Worm (Caenorhabditis elegans): ENCODE data around the gene K08B5.1.

Gene K08B5.1

ce11 chrX:16532513-16532912 is 25.7 kb upstream of the K08B5.1 start:
- TF ChIP-seq cog-1 (tag; optimal IDR thresholded peaks at IDR 0.05), result no peak
- TF ChIP-seq T22C8.4 (GFP tag; IDR thresholded peaks at IDR 0.05), result no peak
- no peak for TF ChIP-seq tab-1 (GFP tag; IDR thresholded peaks at IDR 0.05)
- no peak for TF ChIP-seq ztf-23 (GFP tag; IDR thresholded peaks at IDR 0.05)
- TF ChIP-seq ztf-29 (GFP tag; IDR thresholded peaks at IDR 0.05), result no peak
- TF ChIP-seq klf-2 (GFP tag; conservative IDR thresholded peaks at IDR 0.05), result no peak
- no peak for TF ChIP-seq med-1 (GFP tag; optimal IDR thresholded peaks at IDR 0.05; ENCODE audit: insufficient read depth)
- no peak for TF ChIP-seq flt-1 (GFP tag; IDR thresholded peaks at IDR 0.05)
- TF ChIP-seq ref-1 (GFP tag; conservative IDR thresholded peaks at IDR 0.05), result no peak

ce11 chrX:16533860-16534259 is 24.4 kb upstream of the K08B5.1 start:
- no peak for TF ChIP-seq ztf-23 (GFP tag; IDR thresholded peaks at IDR 0.05)
- no peak for TF ChIP-seq tab-1 (GFP tag; IDR thresholded peaks at IDR 0.05)
- no peak for TF ChIP-seq cog-1 (tag; optimal IDR thresholded peaks at IDR 0.05)
- TF ChIP-seq ref-1 (GFP tag; conservative IDR thresholded peaks at IDR 0.05), result no peak
- no peak for TF ChIP-seq flt-1 (GFP tag; IDR thresholded peaks at IDR 0.05)
- TF ChIP-seq klf-2 (GFP tag; conservative IDR thresholded peaks at IDR 0.05), result no peak
- no peak for TF ChIP-seq med-1 (GFP tag; optimal IDR thresholded peaks at IDR 0.05; ENCODE audit: insufficient read depth)
- TF ChIP-seq T22C8.4 (GFP tag; IDR thresholded peaks at IDR 0.05), result no peak
- no peak for TF ChIP-seq ztf-29 (GFP tag; IDR thresholded peaks at IDR 0.05)

- TF ChIP-seq klf-2 (GFP tag; conservative IDR thresholded peaks at IDR 0.05) (no peak), flt-1 (GFP tag; IDR thresholded peaks at IDR 0.05) (0 out of 2 replicates have a peak, but pooled peaks have one; percentile 10)
These were observed 23.7 kb upstream of the K08B5.1 start for ce11 chrX:16534564-16534963.

- TF ChIP-seq T22C8.4 (GFP tag; IDR thresholded peaks at IDR 0.05), result no peak
- TF ChIP-seq flt-1 (GFP tag; IDR thresholded peaks at IDR 0.05), result no peak
- no peak for TF ChIP-seq klf-2 (GFP tag; conservative IDR thresholded peaks at IDR 0.05)
- no peak for TF ChIP-seq cog-1 (tag; optimal IDR thresholded peaks at IDR 0.05)
- TF ChIP-seq ref-1 (GFP tag; conservative IDR thresholded peaks at IDR 0.05), result no peak
- no peak for TF ChIP-seq tab-1 (GFP tag; IDR thresholded peaks at IDR 0.05)
- no peak for TF ChIP-seq ztf-23 (GFP tag; IDR thresholded peaks at IDR 0.05)
- TF ChIP-seq ztf-29 (GFP tag; IDR thresholded peaks at IDR 0.05), result no peak
- no peak for TF ChIP-seq med-1 (GFP tag; optimal IDR thresholded peaks at IDR 0.05; ENCODE audit: insufficient read depth)
These were observed 23.0 kb upstream of the K08B5.1 start for ce11 chrX:16535192-16535591.

ce11 chrX:16536230-16536940 is 21.8 kb upstream of the K08B5.1 start, which contains the start of gene pat-9:
Gene pat-9 (plus strand): TSS chrX:16536890.
- no peak for TF ChIP-seq ztf-29 (GFP tag; IDR thresholded peaks at IDR 0.05)
- no peak for TF ChIP-seq ztf-23 (GFP tag; IDR thresholded peaks at IDR 0.05)
- TF ChIP-seq ref-1 (GFP tag; conservative IDR thresholded peaks at IDR 0.05), result no peak
- no peak for TF ChIP-seq med-1 (GFP tag; optimal IDR thresholded peaks at IDR 0.05; ENCODE audit: insufficient read depth)
- TF ChIP-seq tab-1 (GFP tag; IDR thresholded peaks at IDR 0.05), result no peak
- no peak for TF ChIP-seq flt-1 (GFP tag; IDR thresholded peaks at IDR 0.05)
- TF ChIP-seq T22C8.4 (GFP tag; IDR thresholded peaks at IDR 0.05), result no peak
- TF ChIP-seq klf-2 (GFP tag; conservative IDR thresholded peaks at IDR 0.05), result no peak
- no peak for TF ChIP-seq cog-1 (tag; optimal IDR thresholded peaks at IDR 0.05)

ce11 chrX:16540374-16540773 is 17.9 kb upstream of the K08B5.1 start, which contains the start of gene osm-1:
Gene osm-1 (plus strand): TSS chrX:16540674.
- TF ChIP-seq flt-1 (GFP tag; IDR thresholded peaks at IDR 0.05) (no peak), T22C8.4 (GFP tag; IDR thresholded peaks at IDR 0.05) (no peak), tab-1 (GFP tag; IDR thresholded peaks at IDR 0.05) (no peak), ztf-29 (GFP tag; IDR thresholded peaks at IDR 0.05) (no peak), ztf-23 (GFP tag; IDR thresholded peaks at IDR 0.05) (no peak), med-1 (GFP tag; optimal IDR thresholded peaks at IDR 0.05; ENCODE audit: insufficient read depth) (no peak), klf-2 (GFP tag; conservative IDR thresholded peaks at IDR 0.05) (no peak), ref-1 (GFP tag; conservative IDR thresholded peaks at IDR 0.05) (no peak), cog-1 (tag; optimal IDR thresholded peaks at IDR 0.05) (no peak)

- TF ChIP-seq ztf-29 (GFP tag; IDR thresholded peaks at IDR 0.05) (no peak), T22C8.4 (GFP tag; IDR thresholded peaks at IDR 0.05) (no peak), ztf-23 (GFP tag; IDR thresholded peaks at IDR 0.05) (no peak), ref-1 (GFP tag; conservative IDR thresholded peaks at IDR 0.05) (no peak), med-1 (GFP tag; optimal IDR thresholded peaks at IDR 0.05; ENCODE audit: insufficient read depth) (no peak), tab-1 (GFP tag; IDR thresholded peaks at IDR 0.05) (no peak), klf-2 (GFP tag; conservative IDR thresholded peaks at IDR 0.05) (no peak), flt-1 (GFP tag; IDR thresholded peaks at IDR 0.05) (no peak), cog-1 (tag; optimal IDR thresholded peaks at IDR 0.05) (no peak)
These were observed 14.3 kb upstream of the K08B5.1 start for ce11 chrX:16543887-16544286.

ce11 chrX:16545641-16546040 is 12.6 kb upstream of the K08B5.1 start:
- TF ChIP-seq ztf-29 (GFP tag; IDR thresholded peaks at IDR 0.05) (no peak), ref-1 (GFP tag; conservative IDR thresholded peaks at IDR 0.05) (no peak), cog-1 (tag; optimal IDR thresholded peaks at IDR 0.05) (no peak), flt-1 (GFP tag; IDR thresholded peaks at IDR 0.05) (no peak), tab-1 (GFP tag; IDR thresholded peaks at IDR 0.05) (no peak), ztf-23 (GFP tag; IDR thresholded peaks at IDR 0.05) (no peak), klf-2 (GFP tag; conservative IDR thresholded peaks at IDR 0.05) (no peak)

- TF ChIP-seq ztf-29 (GFP tag; IDR thresholded peaks at IDR 0.05), result no peak
- TF ChIP-seq klf-2 (GFP tag; conservative IDR thresholded peaks at IDR 0.05), result no peak
- TF ChIP-seq tab-1 (GFP tag; IDR thresholded peaks at IDR 0.05), result no peak
- no peak for TF ChIP-seq flt-1 (GFP tag; IDR thresholded peaks at IDR 0.05)
- no peak for TF ChIP-seq T22C8.4 (GFP tag; IDR thresholded peaks at IDR 0.05)
- TF ChIP-seq ztf-23 (GFP tag; IDR thresholded peaks at IDR 0.05), result no peak
- TF ChIP-seq cog-1 (tag; optimal IDR thresholded peaks at IDR 0.05), result no peak
- TF ChIP-seq ref-1 (GFP tag; conservative IDR thresholded peaks at IDR 0.05), result no peak
- TF ChIP-seq med-1 (GFP tag; optimal IDR thresholded peaks at IDR 0.05; ENCODE audit: insufficient read depth), result no peak
These were observed 12.1 kb upstream of the K08B5.1 start for ce11 chrX:16546135-16546534.

- TF ChIP-seq ref-1 (GFP tag; conservative IDR thresholded peaks at IDR 0.05) (no peak), T22C8.4 (GFP tag; IDR thresholded peaks at IDR 0.05) (no peak), ztf-23 (GFP tag; IDR thresholded peaks at IDR 0.05) (no peak), med-1 (GFP tag; optimal IDR thresholded peaks at IDR 0.05; ENCODE audit: insufficient read depth) (no peak), klf-2 (GFP tag; conservative IDR thresholded peaks at IDR 0.05) (no peak), cog-1 (tag; optimal IDR thresholded peaks at IDR 0.05) (no peak), ztf-29 (GFP tag; IDR thresholded peaks at IDR 0.05) (no peak)
These were observed 9.9 kb upstream of the K08B5.1 start for ce11 chrX:16548290-16548689.

Data from whole organism, midembryonic.